Fruit fly (Drosophila melanogaster) whole organism, wandering third instar larva: Measurements from ENCODE around the gene cv.

Experiments used
- Hnf4 ChIP-seq: fragments of 200-800 bp; sonication (Bioruptor generic); optimal IDR thresholded peaks from 2 replicates; lab custom pipeline; 2016; ENCODE audit warnings: missing biosample characterization, mild to moderate bottlenecking, missing genetic modification characterization
- Mio ChIP-seq: sonication (Bioruptor generic); optimal IDR thresholded peaks from 2 replicates; lab custom pipeline; 2016; ENCODE audit warnings: missing biosample characterization, missing genetic modification characterization
- OdsH ChIP-seq: fragments of 200-800 bp; sonication (Bioruptor generic); optimal IDR thresholded peaks from 2 replicates; lab custom pipeline; 2016; ENCODE audit warnings: missing biosample characterization, mild to moderate bottlenecking, missing genetic modification characterization
- foxo ChIP-seq, 2 experiments: fragments of 200-800 bp; sonication (Bioruptor generic); optimal IDR thresholded peaks; 2 replicates in 1 of 2; 3 replicates in 1 of 2; lab custom pipeline; 2016 to 2017; ENCODE audit warnings: missing biosample characterization in 2 of 2, missing genetic modification characterization in 2 of 2
- h ChIP-seq: fragments of 200-800 bp; sonication (Bioruptor generic); optimal IDR thresholded peaks from 3 replicates; lab custom pipeline; 2016; ENCODE audit warnings: missing biosample characterization, mild to moderate bottlenecking, missing genetic modification characterization

- TF ChIP-seq foxo (GFP tag; optimal IDR thresholded peaks at IDR 0.05; lab: Kevin White, UChicago) (peak in 1 of 2 experiments; percentile 35), Hnf4 (GFP tag; lab: Kevin White, UChicago) (peak; percentile 81), h (GFP tag; lab: Kevin White, UChicago) (peak; percentile 52), OdsH (GFP tag; lab: Kevin White, UChicago) (no peak), Mio (GFP tag; lab: Kevin White, UChicago) (peak; percentile 38)
Measured at dm6 chrX:5737676-5738220, 47.9 kb downstream of the cv start, which contains the start of gene Snx27.
